Fruit fly (Drosophila melanogaster): ENCODE results near the gene CG8630.

dm6 chr3R:13298114-13298818, 18.7 kb downstream of the CG8630 start, which contains the start of gene CG8774:
- no peak for TF ChIP-seq pan (optimal IDR thresholded peaks at IDR 0.05)
- TF ChIP-seq psq (optimal IDR thresholded peaks at IDR 0.05), result no peak

All from whole organism.